Worm (Caenorhabditis elegans): ENCODE results near the gene kin-36.

- no peak for TF ChIP-seq hif-1 (tag; optimal IDR thresholded peaks at IDR 0.05)
- TF ChIP-seq nhr-42 (GFP tag; IDR thresholded peaks at IDR 0.05) = no peak
- no peak for TF ChIP-seq nhr-77 (tag; optimal IDR thresholded peaks at IDR 0.05)
- no peak for TF ChIP-seq nhr-28 (tag; optimal IDR thresholded peaks at IDR 0.05)
Observed at ce11 chrIV:4645243-4645642, 33.6 kb upstream of the kin-36 start.
